Worm (Caenorhabditis elegans) whole organism, young adult: ENCODE measurements around the gene dohh-1.

Source experiments
- C17E4.6 ChIP-seq: fragments of 200-800 bp; sonication (Bioruptor generic); IDR thresholded peaks from 2 replicates; pipeline ENCODE4 v1.3.6; 2022; ENCODE audit warnings: missing genetic modification reagents, missing genetic modification characterization, missing compliant biosample characterization
- F23B12.7 ChIP-seq: sonication (generic microtip); optimal IDR thresholded peaks from 2 replicates; lab custom pipeline; 2017; ENCODE audit warnings: missing genetic modification characterization, mild to moderate bottlenecking, missing compliant biosample characterization, antibody characterized with exemption, moderate library complexity; ENCODE audit not compliant: insufficient read depth
- F49E8.2 ChIP-seq: sonication (generic microtip); optimal IDR thresholded peaks from 3 replicates; lab custom pipeline; 2017; ENCODE audit warnings: missing genetic modification characterization, mild to moderate bottlenecking, missing compliant biosample characterization, antibody characterized with exemption, moderate library complexity; ENCODE audit not compliant: insufficient read depth
- F55B11.4 ChIP-seq: sonication (generic microtip); optimal IDR thresholded peaks from 2 replicates; lab custom pipeline; 2016; ENCODE audit warnings: missing compliant biosample characterization, missing genetic modification characterization, borderline replicate concordance; ENCODE audit not compliant: insufficient read depth
- K11D2.4 ChIP-seq: fragments of 200-800 bp; sonication (Bioruptor generic); IDR thresholded peaks from 2 replicates; pipeline ENCODE4 v1.3.6; 2022; ENCODE audit warnings: missing genetic modification reagents, missing genetic modification characterization, missing compliant biosample characterization
- K12H6.12 ChIP-seq: fragments of 200-800 bp; sonication (Bioruptor generic); optimal IDR thresholded peaks from 2 replicates; lab custom pipeline; 2018; ENCODE audit warnings: mild to moderate bottlenecking, missing genetic modification characterization, missing compliant biosample characterization
- T07F8.4 ChIP-seq: sonication (generic microtip); optimal IDR thresholded peaks from 2 replicates; lab custom pipeline; 2016; ENCODE audit warnings: mild to moderate bottlenecking, missing genetic modification characterization, moderate library complexity, missing compliant biosample characterization
- Y56A3A.18 ChIP-seq: fragments of 200-800 bp; sonication (Bioruptor generic); IDR thresholded peaks from 2 replicates; pipeline ENCODE4 v1.3.6; 2022; ENCODE audit warnings: missing genetic modification reagents, missing genetic modification characterization, missing compliant biosample characterization
- Y79H2A.3 ChIP-seq: fragments of 200-800 bp; sonication (Bioruptor generic); conservative IDR thresholded peaks from 2 replicates; pipeline ENCODE4 v1.3.6; 2022; ENCODE audit warnings: missing genetic modification reagents, missing genetic modification characterization, missing compliant biosample characterization
- Y95B8A.8 ChIP-seq: fragments of 200-800 bp; sonication (Bioruptor generic); IDR thresholded peaks from 2 replicates; pipeline ENCODE4 v1.3.6; 2022; ENCODE audit warnings: missing genetic modification reagents, missing genetic modification characterization, missing compliant biosample characterization
- ZK185.1 ChIP-seq: sonication (generic microtip); optimal IDR thresholded peaks from 2 replicates; lab custom pipeline; 2016; ENCODE audit warnings: mild to moderate bottlenecking, missing genetic modification characterization, missing compliant biosample characterization; ENCODE audit not compliant: poor library complexity, severe bottlenecking
- akir-1 ChIP-seq: fragments of 200-800 bp; sonication (Bioruptor generic); optimal IDR thresholded peaks from 2 replicates; lab custom pipeline; 2018; ENCODE audit warnings: mild to moderate bottlenecking, missing genetic modification characterization, moderate library complexity, missing compliant biosample characterization
- ama-1 ChIP-seq, 3 experiments: fragments of 150-350 bp in 1 of 3; sonication (generic microtip) in 2 of 3; optimal IDR thresholded peaks; 2 replicates each; lab custom pipeline; 2014 to 2018; ENCODE audit warnings: missing biosample characterization in 2 of 3, missing genetic modification characterization in 2 of 3, missing genetic modification reagents in 2 of 3
- aptf-3 ChIP-seq: fragments of 200-800 bp; sonication (Bioruptor generic); IDR thresholded peaks from 2 replicates; pipeline ENCODE4 v1.3.6; 2022; ENCODE audit warnings: missing genetic modification characterization, missing compliant biosample characterization
- athp-1 ChIP-seq: sonication (generic microtip); optimal IDR thresholded peaks from 2 replicates; lab custom pipeline; 2017; ENCODE audit warnings: mild to moderate bottlenecking, missing genetic modification characterization, missing compliant biosample characterization
- attf-5 ChIP-seq: fragments of 200-800 bp; sonication (Bioruptor generic); optimal IDR thresholded peaks from 2 replicates; lab custom pipeline; 2018; ENCODE audit warnings: mild to moderate bottlenecking, missing genetic modification characterization, missing compliant biosample characterization
- bed-2 ChIP-seq: fragments of 200-800 bp; sonication (Bioruptor generic); IDR thresholded peaks from 2 replicates; pipeline ENCODE4 v1.3.6; 2022; ENCODE audit warnings: missing genetic modification reagents, missing genetic modification characterization, missing compliant biosample characterization
- ccch-3 ChIP-seq: fragments of 200-800 bp; sonication (Bioruptor generic); optimal IDR thresholded peaks from 2 replicates; lab custom pipeline; 2018; ENCODE audit warnings: mild to moderate bottlenecking, missing genetic modification characterization, missing compliant biosample characterization
- cebp-1 ChIP-seq, 2 experiments: fragments of 200-800 bp in 1 of 2; sonication (Bioruptor generic) in 1 of 2; sonication (generic microtip) in 1 of 2; IDR thresholded peaks in 1 of 2; optimal IDR thresholded peaks in 1 of 2; 2 replicates each; pipeline versions ENCODE4 v1.3.6 to Lab custom; 2017 to 2022; ENCODE audit warnings: missing compliant biosample characterization in 2 of 2, missing genetic modification characterization in 2 of 2, mild to moderate bottlenecking in 1 of 2, missing genetic modification reagents in 1 of 2, moderate library complexity in 1 of 2
- cebp-2 ChIP-seq: fragments of 200-800 bp; sonication (Bioruptor generic); IDR thresholded peaks from 2 replicates; pipeline ENCODE4 v1.3.6; 2022; ENCODE audit warnings: missing genetic modification characterization, missing compliant biosample characterization
- ceh-79 ChIP-seq: sonication (generic microtip); optimal IDR thresholded peaks from 2 replicates; lab custom pipeline; 2017; ENCODE audit warnings: mild to moderate bottlenecking, missing genetic modification characterization, missing compliant biosample characterization
- ceh-91 ChIP-seq: fragments of 200-800 bp; sonication (Bioruptor generic); IDR thresholded peaks from 2 replicates; pipeline ENCODE4 v1.3.6; 2022; ENCODE audit warnings: missing genetic modification reagents, missing genetic modification characterization, missing compliant biosample characterization
- chd-7 ChIP-seq: sonication (generic microtip); optimal IDR thresholded peaks from 2 replicates; lab custom pipeline; 2016; ENCODE audit warnings: mild to moderate bottlenecking, missing genetic modification characterization, moderate library complexity, missing compliant biosample characterization
- dpl-1 ChIP-seq: fragments of 150-350 bp; optimal IDR thresholded peaks from 2 replicates; lab custom pipeline; 2014; ENCODE audit warnings: missing biosample characterization, missing genetic modification reagents, missing genetic modification characterization
- ekl-4 ChIP-seq: fragments of 200-800 bp; sonication (Bioruptor generic); IDR thresholded peaks from 2 replicates; pipeline ENCODE4 v1.3.6; 2022; ENCODE audit warnings: missing genetic modification reagents, missing genetic modification characterization, missing compliant biosample characterization
- him-1 ChIP-seq: sonication (generic microtip); optimal IDR thresholded peaks from 2 replicates; lab custom pipeline; 2016; ENCODE audit warnings: missing genotype, missing genetic modification reagents, missing genetic modification characterization, missing compliant biosample characterization
- hlh-12 ChIP-seq: sonication (generic microtip); optimal IDR thresholded peaks from 2 replicates; lab custom pipeline; 2016; ENCODE audit warnings: missing genetic modification characterization, missing compliant biosample characterization
- hsf-1 ChIP-seq: fragments of 200-800 bp; sonication (Bioruptor generic); IDR thresholded peaks from 2 replicates; pipeline ENCODE4 v1.3.6; 2022; ENCODE audit warnings: missing genetic modification reagents, missing genetic modification characterization, missing compliant biosample characterization
- lsy-27 ChIP-seq: sonication (generic microtip); optimal IDR thresholded peaks from 2 replicates; lab custom pipeline; 2017; ENCODE audit warnings: missing genetic modification characterization, mild to moderate bottlenecking, missing compliant biosample characterization, antibody characterized with exemption, missing genotype, borderline replicate concordance; ENCODE audit not compliant: insufficient read depth
- mcd-1 ChIP-seq: fragments of 200-800 bp; sonication (Bioruptor generic); IDR thresholded peaks from 2 replicates; pipeline ENCODE4 v1.3.6; 2022; ENCODE audit warnings: missing genetic modification reagents, missing genetic modification characterization, missing compliant biosample characterization
- nfya-1 ChIP-seq: sonication (generic microtip); optimal IDR thresholded peaks from 2 replicates; lab custom pipeline; 2017; ENCODE audit warnings: antibody characterized with exemption, missing compliant biosample characterization, missing genetic modification characterization, borderline replicate concordance; ENCODE audit not compliant: insufficient read depth
- nhr-120 ChIP-seq: fragments of 200-800 bp; sonication (Bioruptor generic); IDR thresholded peaks from 2 replicates; pipeline ENCODE4 v1.3.6; 2022; ENCODE audit warnings: missing genetic modification characterization, missing compliant biosample characterization
- nhr-179 ChIP-seq: sonication (generic microtip); optimal IDR thresholded peaks from 2 replicates; lab custom pipeline; 2016; ENCODE audit warnings: mild to moderate bottlenecking, missing genetic modification characterization, missing compliant biosample characterization
- nhr-80 ChIP-seq: sonication (generic microtip); optimal IDR thresholded peaks from 2 replicates; lab custom pipeline; 2016; ENCODE audit warnings: missing genetic modification characterization, missing compliant biosample characterization
- nhr-90 ChIP-seq: sonication (generic microtip); optimal IDR thresholded peaks from 2 replicates; lab custom pipeline; 2016; ENCODE audit warnings: missing genotype, mild to moderate bottlenecking, missing genetic modification characterization, missing compliant biosample characterization
- pha-4 ChIP-seq: fragments of 150-350 bp; sonication (generic microtip); optimal IDR thresholded peaks from 2 replicates; lab custom pipeline; 2014; ENCODE audit warnings: missing biosample characterization, missing genetic modification reagents, missing genetic modification characterization
- rcor-1 ChIP-seq: fragments of 200-800 bp; sonication (Bioruptor generic); IDR thresholded peaks from 2 replicates; pipeline ENCODE4 v1.3.6; 2022; ENCODE audit warnings: missing genetic modification reagents, missing genetic modification characterization, missing compliant biosample characterization
- repo-1 ChIP-seq: sonication (generic microtip); optimal IDR thresholded peaks from 2 replicates; lab custom pipeline; 2017; ENCODE audit warnings: mild to moderate bottlenecking, missing genetic modification characterization, missing compliant biosample characterization
- snpc-1.3 ChIP-seq: sonication (generic microtip); optimal IDR thresholded peaks from 2 replicates; lab custom pipeline; 2017; ENCODE audit warnings: missing genetic modification characterization, mild to moderate bottlenecking, missing compliant biosample characterization, antibody characterized with exemption, moderate library complexity, missing genotype, missing genetic modification reagents; ENCODE audit not compliant: insufficient read depth
- somi-1 ChIP-seq: fragments of 200-800 bp; sonication (Bioruptor generic); optimal IDR thresholded peaks from 2 replicates; lab custom pipeline; 2018; ENCODE audit warnings: mild to moderate bottlenecking, missing genetic modification characterization, missing compliant biosample characterization
- sptf-2 ChIP-seq: fragments of 200-800 bp; sonication (Bioruptor generic); optimal IDR thresholded peaks from 2 replicates; lab custom pipeline; 2018; ENCODE audit warnings: mild to moderate bottlenecking, missing genetic modification characterization, missing compliant biosample characterization
- tbp1 ChIP-seq: fragments of 200-800 bp; sonication (Bioruptor generic); optimal IDR thresholded peaks from 2 replicates; lab custom pipeline; 2018; ENCODE audit warnings: mild to moderate bottlenecking, missing genetic modification characterization, missing compliant biosample characterization
- tlf-1 ChIP-seq: fragments of 200-800 bp; sonication (Bioruptor generic); optimal IDR thresholded peaks from 2 replicates; lab custom pipeline; 2018; ENCODE audit warnings: mild to moderate bottlenecking, missing genetic modification characterization, missing compliant biosample characterization
- unc-130 ChIP-seq: sonication (generic microtip); optimal IDR thresholded peaks from 2 replicates; lab custom pipeline; 2016; ENCODE audit warnings: missing genetic modification reagents, missing genetic modification characterization, missing compliant biosample characterization
- zfh-2 ChIP-seq: fragments of 200-800 bp; sonication (Bioruptor generic); conservative IDR thresholded peaks from 2 replicates; pipeline ENCODE4 v1.3.6; 2022; ENCODE audit warnings: missing genetic modification reagents, missing genetic modification characterization, missing compliant biosample characterization
- ztf-22 ChIP-seq: fragments of 200-800 bp; sonication (Bioruptor generic); optimal IDR thresholded peaks from 2 replicates; lab custom pipeline; 2018; ENCODE audit warnings: mild to moderate bottlenecking, missing genetic modification characterization, moderate library complexity, missing compliant biosample characterization
- ztf-26 ChIP-seq: sonication (generic microtip); optimal IDR thresholded peaks from 2 replicates; lab custom pipeline; 2017; ENCODE audit warnings: missing genetic modification characterization, missing compliant biosample characterization

Gene dohh-1

DNA sequence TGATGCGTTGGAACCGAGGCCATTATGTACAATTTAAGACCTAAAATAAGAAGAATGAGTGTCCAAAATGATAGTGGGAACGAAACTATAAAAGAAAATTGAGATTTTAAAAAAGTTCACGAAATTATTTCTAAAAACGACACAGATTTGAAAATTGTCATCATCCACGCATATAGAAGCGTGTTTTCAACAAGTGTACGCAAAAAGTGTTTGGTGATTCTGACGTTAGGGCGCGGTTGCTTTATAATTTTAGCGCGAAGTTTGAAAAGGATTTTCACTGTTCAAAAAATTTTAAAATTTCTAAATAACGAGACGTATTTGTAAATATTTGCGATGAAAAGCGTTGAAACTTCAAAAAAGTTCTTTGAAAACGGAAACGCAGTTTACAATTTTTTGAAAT, 16.4 kb upstream of the dohh-1 start, which contains the start of gene cdc-48.1 (continued):
- TF ChIP-seq aptf-3 (GFP tag; lab: Robert Waterston, UW), result 0 out of 2 replicates have a peak, but pooled peaks have one; percentile 69
- peak; percentile 99 for TF ChIP-seq ceh-91 (GFP tag; lab: Robert Waterston, UW)
- TF ChIP-seq K12H6.12 (tag; lab: Kevin White, UChicago), result peak; percentile 100
- peak; percentile 100 for TF ChIP-seq attf-5 (GFP tag; lab: Kevin White, UChicago)
- peak; percentile 97 for TF ChIP-seq ztf-22 (GFP tag; lab: Kevin White, UChicago)
- peak; percentile 98 for TF ChIP-seq unc-130 (GFP tag; lab: Kevin White, UChicago)
- TF ChIP-seq nhr-179, result no peak
- TF ChIP-seq tbp1 (GFP tag; lab: Kevin White, UChicago), result peak; percentile 83
- TF ChIP-seq nhr-90 (tag; lab: Kevin White, UChicago), result peak; percentile 97
- peak; percentile 100 for TF ChIP-seq tlf-1 (GFP tag; lab: Kevin White, UChicago)
- TF ChIP-seq him-1 (tag; lab: Kevin White, UChicago), result peak; percentile 97
- TF ChIP-seq nhr-120 (GFP tag; lab: Robert Waterston, UW), result peak; percentile 92
- TF ChIP-seq sptf-2 (GFP tag; lab: Kevin White, UChicago), result peak; percentile 20
- peak; percentile 97 for TF ChIP-seq Y56A3A.18 (GFP tag; lab: Robert Waterston, UW)
- peak; percentile 75 for TF ChIP-seq akir-1
- peak; percentile 99 for TF ChIP-seq F23B12.7 (tag; lab: Kevin White, UChicago)
- TF ChIP-seq hsf-1 (GFP tag; lab: Robert Waterston, UW), result peak; percentile 94
- TF ChIP-seq ekl-4 (GFP tag; lab: Robert Waterston, UW), result peak; percentile 99
- peak; percentile 88 for TF ChIP-seq ceh-79 (tag; lab: Kevin White, UChicago)
- TF ChIP-seq F49E8.2 (tag; lab: Kevin White, UChicago), result peak; percentile 99
- peak; percentile 100 for TF ChIP-seq Y95B8A.8 (GFP tag; lab: Robert Waterston, UW)
- TF ChIP-seq bed-2 (GFP tag; lab: Robert Waterston, UW), result peak; percentile 95
- no peak for TF ChIP-seq zfh-2 (GFP tag; lab: Robert Waterston, UW)
- no peak for TF ChIP-seq ama-1 (optimal IDR thresholded peaks at IDR 0.05; lab: Kevin White, UChicago)
- TF ChIP-seq ama-1 (GFP tag; optimal IDR thresholded peaks at IDR 0.05; lab: Kevin White, UChicago), result peak; percentile 76 to 79
- TF ChIP-seq cebp-1 (GFP tag; IDR thresholded peaks at IDR 0.05; lab: Robert Waterston, UW), result peak; percentile 94
- peak; percentile 98 for TF ChIP-seq cebp-1 (tag; optimal IDR thresholded peaks at IDR 0.05; lab: Kevin White, UChicago)
- peak; percentile 98 for TF ChIP-seq repo-1
- TF ChIP-seq hlh-12 (tag; lab: Kevin White, UChicago), result no peak
- peak; percentile 98 for TF ChIP-seq pha-4 (tag; lab: Kevin White, UChicago)
- peak; percentile 99 for TF ChIP-seq chd-7 (tag; lab: Kevin White, UChicago)
- peak; percentile 99 for TF ChIP-seq ZK185.1
- peak; percentile 91; the same call in 1 of the 2 replicates for TF ChIP-seq cebp-2 (GFP tag; lab: Robert Waterston, UW)
- TF ChIP-seq F55B11.4 (tag; lab: Kevin White, UChicago), result no peak
- peak; percentile 100 for TF ChIP-seq mcd-1
- TF ChIP-seq T07F8.4, result peak; percentile 90
- TF ChIP-seq ztf-26, result peak; percentile 99
- TF ChIP-seq lsy-27 (tag; lab: Kevin White, UChicago), result peak; percentile 70
- peak; percentile 100 for TF ChIP-seq K11D2.4
- peak; percentile 100 for TF ChIP-seq athp-1
- peak; percentile 99 for TF ChIP-seq rcor-1
- peak; percentile 100 for TF ChIP-seq dpl-1 (GFP tag; lab: Kevin White, UChicago)
- peak; percentile 98 for TF ChIP-seq snpc-1.3 (tag; lab: Kevin White, UChicago)
- TF ChIP-seq somi-1 (GFP tag; lab: Kevin White, UChicago), result peak; percentile 99
- TF ChIP-seq nfya-1 (tag; lab: Kevin White, UChicago), result no peak
- peak; percentile 84 for TF ChIP-seq ccch-3 (GFP tag; lab: Kevin White, UChicago)
- peak; percentile 99 for TF ChIP-seq C17E4.6
- peak; percentile 98 for TF ChIP-seq nhr-80 (tag; lab: Kevin White, UChicago)
- TF ChIP-seq Y79H2A.3 (GFP tag; lab: Robert Waterston, UW), result peak; percentile 96
